Worm (Caenorhabditis elegans) whole organism, early embryonic: Measurements from ENCODE around the gene C47G2.3.

ENCODE experiments used
- B0310.2 ChIP-seq: sonication (generic microtip); optimal IDR thresholded peaks from 2 replicates; lab custom pipeline; 2016; ENCODE audit warnings: mild to moderate bottlenecking, missing genetic modification characterization, missing compliant biosample characterization
- F13C5.2 ChIP-seq: sonication (generic microtip); optimal IDR thresholded peaks from 2 replicates; lab custom pipeline; 2017; ENCODE audit warnings: mild to moderate bottlenecking, missing genetic modification characterization, inconsistent platforms, missing compliant biosample characterization
- aly-1 ChIP-seq: sonication (generic microtip); optimal IDR thresholded peaks from 2 replicates; lab custom pipeline; 2016; ENCODE audit warnings: missing genetic modification characterization, missing compliant biosample characterization
- ama-1 ChIP-seq: fragments of 150-350 bp; optimal IDR thresholded peaks from 2 replicates; lab custom pipeline; 2014
- ceh-13 ChIP-seq: fragments of 200-800 bp; sonication (Bioruptor generic); optimal IDR thresholded peaks from 2 replicates; lab custom pipeline; 2018; ENCODE audit warnings: mild to moderate bottlenecking, missing genetic modification characterization, missing compliant biosample characterization
- ceh-36 ChIP-seq: sonication (generic microtip); optimal IDR thresholded peaks from 2 replicates; lab custom pipeline; 2016; ENCODE audit warnings: missing genetic modification characterization, inconsistent platforms, missing compliant biosample characterization
- ets-7 ChIP-seq: sonication (generic microtip); optimal IDR thresholded peaks from 2 replicates; lab custom pipeline; 2016; ENCODE audit warnings: missing genotype, missing genetic modification characterization, missing compliant biosample characterization
- flt-1 ChIP-seq: fragments of 200-800 bp; sonication (Bioruptor generic); IDR thresholded peaks from 2 replicates; pipeline ENCODE4 v1.3.6; 2022; ENCODE audit warnings: missing genetic modification characterization, missing compliant biosample characterization
- hmbx-1 ChIP-seq: sonication (generic microtip); optimal IDR thresholded peaks from 2 replicates; lab custom pipeline; 2016; ENCODE audit warnings: mild to moderate bottlenecking, missing genetic modification characterization, missing compliant biosample characterization
- hmg-4 ChIP-seq: fragments of 200-800 bp; sonication (Bioruptor generic); optimal IDR thresholded peaks from 2 replicates; lab custom pipeline; 2018; ENCODE audit warnings: mild to moderate bottlenecking, missing genetic modification characterization, missing compliant biosample characterization
- hnd-1 ChIP-seq: sonication (generic microtip); optimal IDR thresholded peaks from 2 replicates; lab custom pipeline; 2016; ENCODE audit warnings: missing genetic modification characterization, missing compliant biosample characterization
- pes-1 ChIP-seq: fragments of 200-800 bp; sonication (Bioruptor generic); IDR thresholded peaks from 2 replicates; pipeline ENCODE4 v1.3.6; 2022; ENCODE audit warnings: missing genetic modification reagents, missing genetic modification characterization, missing compliant biosample characterization
- scrt-1 ChIP-seq: fragments of 200-800 bp; sonication (Bioruptor generic); IDR thresholded peaks from 2 replicates; pipeline ENCODE4 v1.3.6; 2022; ENCODE audit warnings: missing genetic modification characterization, missing compliant biosample characterization
- sea-1 ChIP-seq: fragments of 200-800 bp; sonication (Bioruptor generic); conservative IDR thresholded peaks from 2 replicates; pipeline ENCODE4 v1.3.6; 2022; ENCODE audit warnings: missing genetic modification characterization, missing compliant biosample characterization
- tbx-11 ChIP-seq: fragments of 200-800 bp; sonication (Bioruptor generic); IDR thresholded peaks from 2 replicates; pipeline ENCODE4 v1.3.6; 2022; ENCODE audit warnings: missing genetic modification characterization, missing compliant biosample characterization
- tbx-37 ChIP-seq: fragments of 200-800 bp; sonication (Bioruptor generic); conservative IDR thresholded peaks from 2 replicates; pipeline ENCODE4 v1.3.6; 2022; ENCODE audit warnings: missing genetic modification reagents, missing genetic modification characterization, missing compliant biosample characterization
- tra-4 ChIP-seq: sonication (generic microtip); optimal IDR thresholded peaks from 2 replicates; lab custom pipeline; 2017; ENCODE audit warnings: missing genetic modification characterization, missing compliant biosample characterization

The C47G2.3 gene

DNA sequence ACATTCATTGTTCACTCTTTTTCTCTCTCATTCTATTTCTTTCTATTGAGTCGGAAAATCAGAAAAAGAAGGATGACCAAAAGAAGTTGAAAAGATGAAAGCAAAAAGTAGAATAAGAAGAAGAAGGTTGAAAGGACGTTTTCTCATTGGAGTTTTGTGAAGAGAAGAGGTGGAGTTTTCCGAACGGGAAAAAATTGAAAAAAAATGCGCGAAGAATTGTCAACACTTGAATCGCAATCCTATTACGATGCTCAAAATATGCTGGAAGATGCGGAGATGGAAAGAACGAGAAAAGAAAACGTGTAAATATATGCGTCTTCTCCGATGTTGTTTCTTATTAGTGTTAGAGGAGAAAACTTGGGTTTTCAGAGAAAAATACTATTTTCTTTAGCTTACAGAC, 43.4 kb upstream of the C47G2.3 start:
- TF ChIP-seq pes-1 (no peak), hmg-4 (GFP tag; lab: Kevin White, UChicago) (no peak), sea-1 (GFP tag; lab: Robert Waterston, UW) (no peak), aly-1 (tag; lab: Kevin White, UChicago) (no peak), ceh-13 (GFP tag; lab: Kevin White, UChicago) (no peak), ama-1 (no peak), ceh-36 (tag; lab: Kevin White, UChicago) (no peak), tbx-37 (GFP tag; lab: Robert Waterston, UW) (no peak)

DNA sequence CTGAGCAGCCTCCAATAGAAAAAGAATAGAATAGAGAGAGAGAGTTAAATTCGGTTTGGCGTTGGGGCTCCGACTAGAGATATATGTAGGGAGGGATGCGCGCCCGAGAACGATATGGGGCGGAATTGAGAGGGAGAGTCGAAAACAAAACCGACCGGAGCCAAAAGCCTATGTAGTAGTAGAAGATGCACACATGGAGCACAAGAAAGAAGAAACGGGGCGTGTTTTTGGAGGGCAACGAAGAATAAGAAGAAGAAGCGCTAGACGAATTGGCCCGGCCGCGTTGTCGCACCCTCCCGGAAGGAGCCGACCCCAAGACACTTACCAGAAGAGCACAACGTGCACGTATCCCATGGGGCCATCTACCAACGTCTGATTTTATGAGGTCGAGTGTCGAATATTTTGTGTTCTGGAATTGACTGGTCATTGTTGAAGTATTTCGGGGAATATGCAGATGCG, 39.1 kb upstream of the C47G2.3 start, which contains the start of gene tag-180:
Gene tag-180 (minus strand): TSS at position 409 of the 459 bp plus-strand sequence.
- TF ChIP-seq ets-7 (tag; lab: Kevin White, UChicago) (no peak), aly-1 (tag; lab: Kevin White, UChicago) (no peak), tra-4 (tag; lab: Kevin White, UChicago) (no peak), hmg-4 (GFP tag; lab: Kevin White, UChicago) (no peak)

DNA sequence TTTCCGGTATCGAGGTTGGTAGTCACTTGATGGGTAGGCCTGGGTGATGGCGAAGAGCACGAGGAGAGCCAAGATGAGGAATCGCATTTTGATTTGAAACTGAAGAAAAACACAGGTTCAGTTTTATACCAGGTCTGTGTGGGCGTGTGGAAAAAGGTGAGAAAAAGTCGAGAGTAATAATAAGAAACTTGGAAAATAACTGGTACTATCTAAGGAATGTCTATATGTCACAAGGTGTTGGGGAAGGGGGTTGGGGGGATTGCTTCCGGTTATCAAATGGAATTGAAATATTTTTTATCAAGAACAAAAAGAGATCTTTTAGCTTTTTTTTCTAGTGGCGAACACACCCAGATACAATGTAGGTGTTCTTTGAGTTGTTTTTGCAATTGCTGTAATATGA, 29.6 kb upstream of the C47G2.3 start, which contains the start of gene nlp-51:
Gene nlp-51 (minus strand): TSS at position 101 of the 400 bp plus-strand sequence.
- no peak for TF ChIP-seq ama-1
- TF ChIP-seq ets-7 (tag; lab: Kevin White, UChicago) = no peak
- TF ChIP-seq B0310.2 (tag; lab: Kevin White, UChicago) = no peak
- TF ChIP-seq tbx-37 (GFP tag; lab: Robert Waterston, UW) = no peak
- TF ChIP-seq ceh-36 (tag; lab: Kevin White, UChicago) = no peak
- no peak for TF ChIP-seq hnd-1 (tag; lab: Kevin White, UChicago)
- TF ChIP-seq hmg-4 (GFP tag; lab: Kevin White, UChicago) = no peak
- no peak for TF ChIP-seq F13C5.2 (tag; lab: Kevin White, UChicago)
- TF ChIP-seq sea-1 (GFP tag; lab: Robert Waterston, UW) = no peak
- no peak for TF ChIP-seq scrt-1
- no peak for TF ChIP-seq hmbx-1 (tag; lab: Kevin White, UChicago)
- TF ChIP-seq pes-1 = no peak
- no peak for TF ChIP-seq tra-4 (tag; lab: Kevin White, UChicago)
- TF ChIP-seq aly-1 (tag; lab: Kevin White, UChicago) = no peak

DNA sequence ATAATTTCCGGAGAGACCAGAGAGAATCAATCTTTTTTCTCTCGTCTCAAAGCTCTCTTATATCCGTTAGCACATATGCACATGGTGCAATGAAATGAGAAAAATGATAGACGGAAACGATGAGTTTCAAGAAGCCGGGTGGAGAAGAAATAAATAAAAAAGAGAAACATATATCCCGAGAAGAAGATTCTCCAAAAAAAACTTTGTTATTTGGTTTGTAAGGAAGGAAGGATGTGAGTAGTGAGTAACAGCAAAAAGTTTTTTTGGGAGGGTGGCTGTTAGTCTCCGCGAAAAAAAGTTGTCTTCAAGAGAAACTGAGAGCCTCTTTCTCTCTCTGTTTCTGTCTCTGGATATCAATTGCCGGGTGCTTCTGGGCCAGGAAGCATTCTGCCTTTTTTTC, 26.7 kb upstream of the C47G2.3 start:
- TF ChIP-seq flt-1 (GFP tag; lab: Robert Waterston, UW) (no peak), tbx-37 (GFP tag; lab: Robert Waterston, UW) (no peak), hmg-4 (GFP tag; lab: Kevin White, UChicago) (no peak), ceh-36 (tag; lab: Kevin White, UChicago) (no peak), ets-7 (tag; lab: Kevin White, UChicago) (no peak), hnd-1 (tag; lab: Kevin White, UChicago) (no peak)

DNA sequence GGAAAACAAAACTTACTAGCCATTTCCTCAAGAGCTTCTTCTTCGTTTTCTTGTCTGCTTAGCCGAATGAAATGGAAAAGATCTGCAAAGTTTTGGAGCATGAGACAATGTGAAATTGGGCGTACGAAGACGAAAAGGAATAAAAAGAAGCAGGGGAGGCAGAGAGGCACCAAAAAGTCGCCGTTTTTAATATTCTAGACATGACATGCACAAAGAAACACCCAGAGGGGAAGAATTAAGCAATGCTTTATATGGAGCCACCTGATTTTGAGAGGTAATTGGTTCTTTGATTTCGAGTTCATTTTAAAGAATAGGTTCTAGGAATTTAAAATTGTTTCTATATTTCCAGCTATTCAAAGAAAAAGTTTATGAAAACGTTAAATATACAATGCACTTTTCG, 24.2 kb upstream of the C47G2.3 start, which contains the start of gene T24F1.4:
Gene T24F1.4 (minus strand): TSS at position 101 of the 400 bp plus-strand sequence.
- TF ChIP-seq sea-1 (GFP tag; lab: Robert Waterston, UW) (no peak), hmbx-1 (tag; lab: Kevin White, UChicago) (no peak), pes-1 (no peak), F13C5.2 (tag; lab: Kevin White, UChicago) (no peak), hnd-1 (tag; lab: Kevin White, UChicago) (no peak), scrt-1 (no peak), hmg-4 (GFP tag; lab: Kevin White, UChicago) (no peak), flt-1 (GFP tag; lab: Robert Waterston, UW) (no peak), ceh-36 (tag; lab: Kevin White, UChicago) (no peak), ama-1 (no peak), ets-7 (tag; lab: Kevin White, UChicago) (no peak), ceh-13 (GFP tag; lab: Kevin White, UChicago) (no peak), tbx-37 (GFP tag; lab: Robert Waterston, UW) (no peak)

DNA sequence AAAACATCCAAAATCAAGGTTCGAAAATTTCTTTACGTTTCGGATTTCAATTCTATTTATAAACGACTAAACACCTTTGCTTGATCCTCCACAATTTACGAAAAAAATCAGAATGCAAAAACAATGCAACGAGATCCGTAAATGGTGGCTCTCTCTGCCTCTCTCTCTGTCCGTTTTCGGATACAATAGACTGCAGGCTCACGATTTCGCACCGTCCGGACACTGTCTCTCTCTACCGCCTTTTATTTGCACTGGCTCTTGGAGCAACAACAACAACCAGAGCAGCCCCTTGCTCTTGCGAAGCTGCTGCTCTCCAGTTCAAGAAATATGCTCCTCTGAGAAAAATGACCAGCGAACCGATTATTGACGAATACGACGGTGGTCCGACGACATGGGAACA, 22.3 kb upstream of the C47G2.3 start, which contains the start of gene T24F1.7:
Gene T24F1.7 (plus strand): TSS at position 301 of the 400 bp plus-strand sequence.
- no peak for TF ChIP-seq ama-1
- TF ChIP-seq aly-1 (tag; lab: Kevin White, UChicago) = no peak
- TF ChIP-seq tbx-37 (GFP tag; lab: Robert Waterston, UW) = no peak
- TF ChIP-seq ceh-36 (tag; lab: Kevin White, UChicago) = no peak
- TF ChIP-seq hmbx-1 (tag; lab: Kevin White, UChicago) = no peak
- no peak for TF ChIP-seq hmg-4 (GFP tag; lab: Kevin White, UChicago)
- no peak for TF ChIP-seq scrt-1
- no peak for TF ChIP-seq ceh-13 (GFP tag; lab: Kevin White, UChicago)
- TF ChIP-seq tbx-11 (GFP tag; lab: Robert Waterston, UW) = no peak
- no peak for TF ChIP-seq ets-7 (tag; lab: Kevin White, UChicago)
- no peak for TF ChIP-seq pes-1
- no peak for TF ChIP-seq B0310.2 (tag; lab: Kevin White, UChicago)
- TF ChIP-seq F13C5.2 (tag; lab: Kevin White, UChicago) = no peak
- TF ChIP-seq tra-4 (tag; lab: Kevin White, UChicago) = no peak
- TF ChIP-seq hnd-1 (tag; lab: Kevin White, UChicago) = no peak
- no peak for TF ChIP-seq flt-1 (GFP tag; lab: Robert Waterston, UW)
- TF ChIP-seq sea-1 (GFP tag; lab: Robert Waterston, UW) = no peak

DNA sequence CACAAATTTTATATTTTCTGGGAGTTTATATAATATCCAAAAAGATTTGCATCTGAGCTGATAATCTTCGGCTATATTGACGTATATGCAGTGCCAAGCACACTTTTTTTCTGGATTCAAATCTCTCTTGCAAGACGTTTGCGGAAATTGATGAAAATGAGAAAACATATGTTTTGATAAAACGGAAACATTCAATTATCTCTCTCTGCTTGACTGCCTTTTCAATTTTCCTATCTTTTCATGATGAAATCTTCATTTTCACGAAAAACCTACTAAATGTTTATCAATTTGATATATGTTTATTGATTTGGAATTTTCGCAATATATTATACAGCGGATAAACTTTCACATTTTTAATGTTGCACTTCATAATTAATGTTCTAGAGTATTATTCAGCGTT, 18.0 kb upstream of the C47G2.3 start:
- no peak for TF ChIP-seq hnd-1 (tag; lab: Kevin White, UChicago)
- TF ChIP-seq ets-7 (tag; lab: Kevin White, UChicago) = no peak
- no peak for TF ChIP-seq aly-1 (tag; lab: Kevin White, UChicago)
- no peak for TF ChIP-seq sea-1 (GFP tag; lab: Robert Waterston, UW)
- no peak for TF ChIP-seq tbx-37 (GFP tag; lab: Robert Waterston, UW)
- TF ChIP-seq ceh-13 (GFP tag; lab: Kevin White, UChicago) = no peak
- no peak for TF ChIP-seq hmg-4 (GFP tag; lab: Kevin White, UChicago)
- no peak for TF ChIP-seq B0310.2 (tag; lab: Kevin White, UChicago)
- no peak for TF ChIP-seq tbx-11 (GFP tag; lab: Robert Waterston, UW)
- TF ChIP-seq scrt-1 = no peak
- no peak for TF ChIP-seq tra-4 (tag; lab: Kevin White, UChicago)
- no peak for TF ChIP-seq ama-1
- TF ChIP-seq F13C5.2 (tag; lab: Kevin White, UChicago) = no peak
- TF ChIP-seq flt-1 (GFP tag; lab: Robert Waterston, UW) = no peak
- no peak for TF ChIP-seq ceh-36 (tag; lab: Kevin White, UChicago)
- TF ChIP-seq hmbx-1 (tag; lab: Kevin White, UChicago) = no peak
- no peak for TF ChIP-seq pes-1
